Fruit fly (Drosophila melanogaster): ENCODE data around the gene Got2.

Got2 gene

DNA sequence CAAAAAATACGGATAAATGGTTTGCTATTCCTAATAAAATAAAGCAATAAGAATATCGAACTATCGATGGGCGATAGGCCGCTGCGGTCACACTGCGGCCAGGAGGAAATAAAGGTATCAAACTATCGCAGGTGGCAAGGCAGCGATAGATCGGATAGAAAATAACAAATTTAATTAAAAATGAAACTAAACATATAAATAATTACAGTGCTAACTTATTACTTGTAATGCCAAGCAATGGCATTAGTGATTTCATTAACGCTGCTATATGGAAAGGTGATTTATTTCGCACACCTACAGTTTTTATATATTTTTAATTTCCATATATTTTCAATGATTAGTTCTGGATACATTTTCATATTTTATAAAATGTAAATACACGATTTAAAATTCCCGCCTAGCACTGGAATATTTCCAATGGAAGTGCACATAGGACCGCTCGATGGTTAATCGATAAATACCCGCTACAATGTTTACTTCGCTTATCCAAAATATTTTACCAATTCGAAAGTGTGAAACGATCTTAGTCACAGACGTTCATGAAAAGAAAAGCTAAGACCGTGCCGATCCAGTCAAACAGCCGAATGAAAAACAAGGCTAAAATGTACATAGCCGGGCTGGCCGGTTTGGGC is 6.7 kb downstream of the Got2 start, which contains the start of the genes CG15356 and CG15362 (continued):
- no peak for TF ChIP-seq CG15601 (tag; optimal IDR thresholded peaks at IDR 0.05)
- no peak for TF ChIP-seq CG1792 (GFP tag; optimal IDR thresholded peaks at IDR 0.05)
- TF ChIP-seq pan (optimal IDR thresholded peaks at IDR 0.05): no peak
- peak in 1 of 2 experiments; percentile 60 for TF ChIP-seq pan (GFP tag; optimal IDR thresholded peaks at IDR 0.05 in 1 of 2, IDR thresholded peaks at IDR 0.05 in 1 of 2)
- TF ChIP-seq zfh2 (GFP tag; optimal IDR thresholded peaks at IDR 0.05): peak; percentile 43
- no peak for TF ChIP-seq Ssrp (tag; optimal IDR thresholded peaks at IDR 0.05)
- no peak for TF ChIP-seq toy (GFP tag; IDR thresholded peaks at IDR 0.05)
- peak; percentile 99 for TF ChIP-seq amos (GFP tag; IDR thresholded peaks at IDR 0.05; ENCODE audit: partially characterized antibody)
- TF ChIP-seq HHEX (GFP tag; optimal IDR thresholded peaks at IDR 0.05): peak; percentile 21
- TF ChIP-seq CG13775 (GFP tag; optimal IDR thresholded peaks at IDR 0.05): peak; percentile 45
- TF ChIP-seq twi (tag; optimal IDR thresholded peaks at IDR 0.05): no peak
- no peak for TF ChIP-seq fd3F (GFP tag; optimal IDR thresholded peaks at IDR 0.05)
- no peak for TF ChIP-seq zfh1 (GFP tag; IDR thresholded peaks at IDR 0.05)
- TF ChIP-seq CG4404 (GFP tag; IDR thresholded peaks at IDR 0.05): no peak
- TF ChIP-seq CG1647 (GFP tag; optimal IDR thresholded peaks at IDR 0.05): peak; percentile 20
- no peak for TF ChIP-seq Sox102F (GFP tag; optimal IDR thresholded peaks at IDR 0.05)
- TF ChIP-seq tup (GFP tag; optimal IDR thresholded peaks at IDR 0.05): no peak
- peak; percentile 56 for TF ChIP-seq Meics (GFP tag; optimal IDR thresholded peaks at IDR 0.05)
- TF ChIP-seq CG17612 (GFP tag; IDR thresholded peaks at IDR 0.05): no peak
- no peak for TF ChIP-seq CG2889 (GFP tag; IDR thresholded peaks at IDR 0.05)
- no peak for TF ChIP-seq lmd (GFP tag; IDR thresholded peaks at IDR 0.05)
- TF ChIP-seq CG8944 (GFP tag; optimal IDR thresholded peaks at IDR 0.05): no peak
- TF ChIP-seq Hey (tag; optimal IDR thresholded peaks at IDR 0.05): no peak
- TF ChIP-seq CG13624 (GFP tag; optimal IDR thresholded peaks at IDR 0.05): no peak
- TF ChIP-seq seq (GFP tag; IDR thresholded peaks at IDR 0.05): no peak
- TF ChIP-seq CG2712 (tag; optimal IDR thresholded peaks at IDR 0.05): peak; percentile 59
- TF ChIP-seq CG13296 (GFP tag; optimal IDR thresholded peaks at IDR 0.05): peak; percentile 22
- TF ChIP-seq CG14050 (GFP tag; IDR thresholded peaks at IDR 0.05): no peak
- no peak for TF ChIP-seq Dfd (GFP tag; optimal IDR thresholded peaks at IDR 0.05)
- no peak for TF ChIP-seq Taf1 (GFP tag; IDR thresholded peaks at IDR 0.05)
- TF ChIP-seq Ptx1 (GFP tag; IDR thresholded peaks at IDR 0.05): 0 out of 2 replicates have a peak, but pooled peaks have one; percentile 9
- TF ChIP-seq lab (GFP tag; optimal IDR thresholded peaks at IDR 0.05): no peak
- no peak for TF ChIP-seq Bteb2 (GFP tag; optimal IDR thresholded peaks at IDR 0.05)
- no peak for TF ChIP-seq ap (GFP tag; IDR thresholded peaks at IDR 0.05)
- no peak for TF ChIP-seq abd-A (tag; optimal IDR thresholded peaks at IDR 0.05)
- TF ChIP-seq chinmo (GFP tag; IDR thresholded peaks at IDR 0.05; ENCODE audit: partially characterized antibody): peak; percentile 99
- TF ChIP-seq CG16815 (GFP tag; optimal IDR thresholded peaks at IDR 0.05): no peak
- no peak for TF ChIP-seq sr (GFP tag; IDR thresholded peaks at IDR 0.05)
- no peak for TF ChIP-seq CG17568 (GFP tag; optimal IDR thresholded peaks at IDR 0.05)
- TF ChIP-seq Myb (GFP tag; optimal IDR thresholded peaks at IDR 0.05): peak; percentile 46
- peak; percentile 78 for TF ChIP-seq Rfx (GFP tag; IDR thresholded peaks at IDR 0.05)
- TF ChIP-seq CG8478 (optimal IDR thresholded peaks at IDR 0.05): no peak
- TF ChIP-seq CG3838 (GFP tag; optimal IDR thresholded peaks at IDR 0.05): no peak
- TF ChIP-seq CG11504 (tag; optimal IDR thresholded peaks at IDR 0.05): no peak
- TF ChIP-seq CG42726 (GFP tag; IDR thresholded peaks at IDR 0.05; ENCODE audit: partially characterized antibody): peak; percentile 99
- no peak for TF ChIP-seq Mes4 (GFP tag; optimal IDR thresholded peaks at IDR 0.05)
- no peak for TF ChIP-seq p53 (GFP tag; optimal IDR thresholded peaks at IDR 0.05)
- TF ChIP-seq Sry-β (GFP tag; optimal IDR thresholded peaks at IDR 0.05): no peak
- no peak for TF ChIP-seq unpg (GFP tag; optimal IDR thresholded peaks at IDR 0.05)
- TF ChIP-seq sob (GFP tag; IDR thresholded peaks at IDR 0.05): peak; percentile 52; the same call in 1 of the 2 replicates
- TF ChIP-seq CG14860 (GFP tag; IDR thresholded peaks at IDR 0.05; ENCODE audit: partially characterized antibody): peak; percentile 98

Measured in whole organism, embryonic.